Fruit fly (Drosophila melanogaster) whole organism, embryonic: ENCODE data around the gene kay.

Source experiments
- Asciz ChIP-seq: fragments of 200-800 bp; sonication (Bioruptor generic); optimal IDR thresholded peaks from 2 replicates; lab custom pipeline; 2017; ENCODE audit warnings: missing biosample characterization, mild to moderate bottlenecking, missing genetic modification characterization, missing genetic modification reagents
- Atf-2 ChIP-seq: fragments of 200-800 bp; sonication (Bioruptor generic); optimal IDR thresholded peaks from 2 replicates; lab custom pipeline; 2016; ENCODE audit warnings: missing biosample characterization, missing genetic modification characterization
- Blimp-1 ChIP-seq: fragments of 200-800 bp; sonication (Bioruptor generic); optimal IDR thresholded peaks from 3 replicates; lab custom pipeline; 2018; ENCODE audit warnings: missing biosample characterization, missing genetic modification characterization, mild to moderate bottlenecking, moderate library complexity, missing genetic modification reagents
- Bteb2 ChIP-seq: fragments of 200-800 bp; sonication (Bioruptor generic); optimal IDR thresholded peaks from 2 replicates; lab custom pipeline; 2016; ENCODE audit warnings: missing biosample characterization, missing genetic modification characterization
- CG10274 ChIP-seq: fragments of 200-800 bp; sonication (Bioruptor generic); optimal IDR thresholded peaks from 3 replicates; lab custom pipeline; 2017; ENCODE audit warnings: missing biosample characterization, mild to moderate bottlenecking, missing genetic modification characterization
- CG11695 ChIP-seq: fragments of 200-800 bp; sonication (Bioruptor generic); IDR thresholded peaks from 3 replicates; pipeline ENCODE4 v1.3.6; 2022; ENCODE audit warnings: missing biosample characterization, missing genetic modification characterization
- CG12071 ChIP-seq: fragments of 200-800 bp; sonication (Bioruptor generic); optimal IDR thresholded peaks from 3 replicates; lab custom pipeline; 2018; ENCODE audit warnings: missing biosample characterization, mild to moderate bottlenecking, missing genetic modification characterization
- CG12299 ChIP-seq: fragments of 200-800 bp; sonication (Bioruptor generic); optimal IDR thresholded peaks from 2 replicates; lab custom pipeline; 2018; ENCODE audit warnings: missing biosample characterization, mild to moderate bottlenecking, missing genetic modification characterization
- CG17359 ChIP-seq: fragments of 200-800 bp; sonication (Bioruptor generic); optimal IDR thresholded peaks from 3 replicates; lab custom pipeline; 2018; ENCODE audit warnings: missing biosample characterization, mild to moderate bottlenecking, missing genetic modification characterization, moderate library complexity
- CG18619 ChIP-seq: fragments of 200-800 bp; sonication (Bioruptor generic); optimal IDR thresholded peaks from 3 replicates; lab custom pipeline; 2017; ENCODE audit warnings: missing biosample characterization, mild to moderate bottlenecking, missing genetic modification characterization
- CG2199 ChIP-seq: fragments of 200-800 bp; sonication (Bioruptor generic); IDR thresholded peaks from 3 replicates; pipeline ENCODE4 v1.3.6; 2022; ENCODE audit warnings: missing biosample characterization, missing genetic modification characterization
- CG3163 ChIP-seq: fragments of 200-800 bp; sonication (Bioruptor generic); optimal IDR thresholded peaks from 3 replicates; lab custom pipeline; 2016; ENCODE audit warnings: missing biosample characterization, missing genetic modification characterization
- CG32767 ChIP-seq: fragments of 200-800 bp; sonication (Bioruptor generic); IDR thresholded peaks from 2 replicates; pipeline ENCODE4 v1.3.6; 2022; ENCODE audit warnings: missing biosample characterization, missing genetic modification characterization
- CG34224 ChIP-seq: fragments of 200-800 bp; sonication (Bioruptor generic); IDR thresholded peaks from 3 replicates; pipeline ENCODE4 v1.3.6; 2022; ENCODE audit warnings: missing biosample characterization, missing genetic modification characterization; ENCODE audit not compliant: partially characterized antibody
- CG5180 ChIP-seq: fragments of 200-800 bp; sonication (Bioruptor generic); optimal IDR thresholded peaks from 3 replicates; lab custom pipeline; 2017; ENCODE audit warnings: missing biosample characterization, missing genetic modification characterization, mild to moderate bottlenecking, moderate library complexity, missing genetic modification reagents
- CTCF ChIP-seq: fragments of 200-800 bp; sonication (Bioruptor generic); optimal IDR thresholded peaks from 2 replicates; lab custom pipeline; 2017; ENCODE audit warnings: missing biosample characterization, mild to moderate bottlenecking, missing genetic modification characterization, moderate library complexity
- D ChIP-seq, 2 experiments: fragments of 200-800 bp in 1 of 2; fragments of >200 bp in 1 of 2; sonication (Bioruptor generic) in 1 of 2; optimal IDR thresholded peaks; 2 replicates in 1 of 2; 3 replicates in 1 of 2; lab custom pipeline; 2017; ENCODE audit warnings: mild to moderate bottlenecking in 1 of 2, missing biosample characterization in 1 of 2, missing genetic modification characterization in 1 of 2, missing genetic modification reagents in 1 of 2
- Deaf1 ChIP-seq: fragments of 200-800 bp; optimal IDR thresholded peaks from 3 replicates; lab custom pipeline; 2019; ENCODE audit warnings: missing biosample characterization, mild to moderate bottlenecking, missing genetic modification characterization, moderate library complexity
- ERR ChIP-seq: fragments of 200-800 bp; sonication (Bioruptor generic); optimal IDR thresholded peaks from 2 replicates; lab custom pipeline; 2016; ENCODE audit warnings: missing biosample characterization, missing genetic modification characterization
- HLHmδ ChIP-seq: fragments of 200-800 bp; sonication (Bioruptor generic); optimal IDR thresholded peaks from 2 replicates; lab custom pipeline; 2018; ENCODE audit warnings: missing biosample characterization, mild to moderate bottlenecking, missing genetic modification characterization, moderate library complexity
- NFAT ChIP-seq: fragments of 200-800 bp; sonication (Bioruptor generic); IDR thresholded peaks from 2 replicates; pipeline ENCODE4 v1.3.6; 2022; ENCODE audit warnings: missing biosample characterization, missing genetic modification characterization
- Poxn ChIP-seq: fragments of 200-800 bp; sonication (Bioruptor generic); IDR thresholded peaks from 2 replicates; pipeline ENCODE4 v1.3.6; 2022; ENCODE audit warnings: missing biosample characterization, missing genetic modification characterization
- Rx ChIP-seq: fragments of 200-800 bp; sonication (Bioruptor generic); IDR thresholded peaks from 2 replicates; pipeline ENCODE4 v1.3.6; 2022; ENCODE audit warnings: missing biosample characterization, missing genetic modification characterization
- Sox100B ChIP-seq: fragments of 200-800 bp; sonication (Bioruptor generic); optimal IDR thresholded peaks from 3 replicates; lab custom pipeline; 2018; ENCODE audit warnings: missing biosample characterization, mild to moderate bottlenecking, missing genetic modification characterization
- Stat92E ChIP-seq, 3 experiments: fragments of >200 bp in 2 of 3; fragments of 200-800 bp in 1 of 3; sonication (Bioruptor generic) in 1 of 3; optimal IDR thresholded peaks; 2 replicates each; lab custom pipeline; 2017 to 2019; ENCODE audit warnings: missing biosample characterization in 3 of 3, missing genetic modification characterization in 3 of 3, mild to moderate bottlenecking in 1 of 3, moderate library complexity in 1 of 3
- Trl ChIP-seq, 3 experiments: fragments of >200 bp in 2 of 3; fragments of 200-800 bp in 1 of 3; sonication (Bioruptor generic) in 1 of 3; optimal IDR thresholded peaks; 2 replicates in 1 of 3; 3 replicates in 2 of 3; lab custom pipeline; 2016 to 2017; ENCODE audit warnings: missing biosample characterization in 1 of 3, missing genetic modification characterization in 1 of 3
- YL-1 ChIP-seq: fragments of 200-800 bp; sonication (Bioruptor generic); optimal IDR thresholded peaks from 3 replicates; lab custom pipeline; 2017; ENCODE audit warnings: missing biosample characterization, mild to moderate bottlenecking, missing genetic modification characterization
- ab ChIP-seq: fragments of 200-800 bp; sonication (Bioruptor generic); optimal IDR thresholded peaks from 2 replicates; lab custom pipeline; 2016; ENCODE audit warnings: missing biosample characterization, missing genetic modification characterization
- ato ChIP-seq: fragments of 200-800 bp; sonication (Bioruptor generic); IDR thresholded peaks from 2 replicates; pipeline ENCODE4 v1.3.6; 2022; ENCODE audit warnings: missing biosample characterization, missing genetic modification characterization; ENCODE audit not compliant: partially characterized antibody
- chinmo ChIP-seq: fragments of 200-800 bp; sonication (Bioruptor generic); IDR thresholded peaks from 4 replicates; pipeline ENCODE4 v1.3.6; 2022; ENCODE audit warnings: missing biosample characterization, missing genetic modification characterization; ENCODE audit not compliant: partially characterized antibody
- chm ChIP-seq: fragments of 200-800 bp; sonication (Bioruptor generic); IDR thresholded peaks from 2 replicates; pipeline ENCODE4 v1.3.6; 2022; ENCODE audit warnings: missing biosample characterization, missing genetic modification characterization
- hkb ChIP-seq, 2 experiments: fragments of 200-800 bp in 1 of 2; fragments of >200 bp in 1 of 2; sonication (Bioruptor generic) in 1 of 2; IDR thresholded peaks in 1 of 2; optimal IDR thresholded peaks in 1 of 2; 2 replicates each; pipeline versions ENCODE4 v1.3.6 to Lab custom; 2017 to 2022; ENCODE audit warnings: missing biosample characterization in 1 of 2, missing genetic modification characterization in 1 of 2
- kah ChIP-seq: fragments of 200-800 bp; sonication (Bioruptor generic); optimal IDR thresholded peaks from 2 replicates; lab custom pipeline; 2018; ENCODE audit warnings: missing biosample characterization, mild to moderate bottlenecking, missing genetic modification characterization
- kni ChIP-seq: fragments of 200-800 bp; sonication (Bioruptor generic); optimal IDR thresholded peaks from 3 replicates; lab custom pipeline; 2017; ENCODE audit warnings: mild to moderate bottlenecking, missing biosample characterization, missing genetic modification reagents, missing genetic modification characterization
- nom ChIP-seq: fragments of 200-800 bp; sonication (Bioruptor generic); optimal IDR thresholded peaks from 2 replicates; lab custom pipeline; 2017; ENCODE audit warnings: missing biosample characterization, missing genetic modification characterization, mild to moderate bottlenecking, moderate library complexity, missing genetic modification reagents
- oc ChIP-seq: fragments of 200-800 bp; sonication (Bioruptor generic); optimal IDR thresholded peaks from 2 replicates; lab custom pipeline; 2018; ENCODE audit warnings: missing biosample characterization, mild to moderate bottlenecking, missing genetic modification characterization, moderate library complexity
- pros ChIP-seq: fragments of 200-800 bp; sonication (Bioruptor generic); optimal IDR thresholded peaks from 3 replicates; lab custom pipeline; 2019; ENCODE audit warnings: missing biosample characterization, mild to moderate bottlenecking, missing genetic modification characterization, moderate library complexity
- sc ChIP-seq, 3 experiments: fragments of >200 bp in 2 of 3; fragments of 200-800 bp in 1 of 3; sonication (Bioruptor generic) in 1 of 3; optimal IDR thresholded peaks; 2 replicates in 2 of 3; 3 replicates in 1 of 3; lab custom pipeline; 2017; ENCODE audit warnings: mild to moderate bottlenecking in 1 of 3, missing biosample characterization in 1 of 3, missing genetic modification characterization in 1 of 3, missing genetic modification reagents in 1 of 3
- sens ChIP-seq: fragments of 200-800 bp; sonication (Bioruptor generic); peaks from one replicate; lab custom pipeline; 2016; ENCODE audit warnings: missing biosample characterization, missing genetic modification characterization
- sens-2 ChIP-seq: fragments of 200-800 bp; sonication (Bioruptor generic); IDR thresholded peaks from 2 replicates; pipeline ENCODE4 v1.3.6; 2022; ENCODE audit warnings: missing biosample characterization, missing genetic modification characterization
- seq ChIP-seq: fragments of 200-800 bp; sonication (Bioruptor generic); IDR thresholded peaks from 2 replicates; pipeline ENCODE4 v1.3.6; 2022; ENCODE audit warnings: missing biosample characterization, missing genetic modification characterization
- sr ChIP-seq: fragments of 200-800 bp; sonication (Bioruptor generic); IDR thresholded peaks from 3 replicates; pipeline ENCODE4 v1.3.6; 2022; ENCODE audit warnings: missing biosample characterization, missing genetic modification characterization
- tll ChIP-seq, 2 experiments: fragments of 200-800 bp in 1 of 2; fragments of >200 bp in 1 of 2; sonication (Bioruptor generic) in 1 of 2; optimal IDR thresholded peaks; 2 replicates each; lab custom pipeline; 2017 to 2019; ENCODE audit warnings: missing biosample characterization in 2 of 2, missing genetic modification characterization in 2 of 2, mild to moderate bottlenecking in 1 of 2, moderate library complexity in 1 of 2
- zen ChIP-seq: fragments of 200-800 bp; sonication (Bioruptor generic); optimal IDR thresholded peaks from 3 replicates; lab custom pipeline; 2018; ENCODE audit warnings: missing biosample characterization, mild to moderate bottlenecking, missing genetic modification characterization, moderate library complexity
- zfh1 ChIP-seq: fragments of 200-800 bp; sonication (Bioruptor generic); IDR thresholded peaks from 3 replicates; pipeline ENCODE4 v1.3.6; 2022; ENCODE audit warnings: missing biosample characterization, missing genetic modification characterization

kay gene

dm6 chr3R:29818434-29819268 lies 52.9 kb downstream of the kay start, which contains the start of gene neo (continued):
- TF ChIP-seq zen (tag; lab: Kevin White, UChicago) (no peak), CG10274 (GFP tag; lab: Kevin White, UChicago) (no peak), CG34224 (GFP tag; lab: Robert Waterston, UW) (no peak), ab (GFP tag; lab: Kevin White, UChicago) (no peak), CTCF (GFP tag; lab: Kevin White, UChicago) (no peak), Deaf1 (tag; lab: Kevin White, UChicago) (no peak), NFAT (GFP tag; lab: Robert Waterston, UW) (no peak), CG5180 (GFP tag; lab: Kevin White, UChicago) (peak; percentile 96), Sox100B (GFP tag; lab: Kevin White, UChicago) (no peak), HLHmδ (peak; percentile 12), ato (0 out of 2 replicates have a peak, but pooled peaks have one; percentile 11), CG12071 (GFP tag; lab: Kevin White, UChicago) (no peak), oc (peak; percentile 89), sc (optimal IDR thresholded peaks at IDR 0.05; lab: Kevin White, UChicago) (no peak), sc (GFP tag; optimal IDR thresholded peaks at IDR 0.05; lab: Kevin White, UChicago) (no peak), Rx (GFP tag; lab: Robert Waterston, UW) (no peak), Poxn (GFP tag; lab: Robert Waterston, UW) (no peak), ERR (GFP tag; lab: Kevin White, UChicago) (no peak), kni (GFP tag; lab: Kevin White, UChicago) (peak; percentile 33), sens (peak; percentile 44), Bteb2 (GFP tag; lab: Kevin White, UChicago) (no peak), kah (GFP tag; lab: Kevin White, UChicago) (no peak), CG11695 (GFP tag; lab: Robert Waterston, UW) (no peak), CG2199 (GFP tag; lab: Robert Waterston, UW) (no peak), seq (GFP tag; lab: Robert Waterston, UW) (no peak), CG18619 (GFP tag; lab: Kevin White, UChicago) (no peak), hkb (optimal IDR thresholded peaks at IDR 0.05; lab: Kevin White, UChicago) (no peak), hkb (GFP tag; IDR thresholded peaks at IDR 0.05; lab: Robert Waterston, UW) (no peak), zfh1 (no peak), chm (GFP tag; lab: Robert Waterston, UW) (no peak), Stat92E (GFP tag; optimal IDR thresholded peaks at IDR 0.05; lab: Kevin White, UChicago) (peak in 1 of 3 experiments; percentile 10), CG17359 (no peak), Asciz (GFP tag; lab: Kevin White, UChicago) (no peak), YL-1 (GFP tag; lab: Kevin White, UChicago) (no peak), D (optimal IDR thresholded peaks at IDR 0.05; lab: Kevin White, UChicago) (peak; percentile 22), D (GFP tag; optimal IDR thresholded peaks at IDR 0.05; lab: Kevin White, UChicago) (no peak), Atf-2 (GFP tag; lab: Kevin White, UChicago) (no peak), CG32767 (GFP tag; lab: Robert Waterston, UW) (no peak), tll (GFP tag; optimal IDR thresholded peaks at IDR 0.05; lab: Kevin White, UChicago) (no peak)

dm6 chr3R:29829228-29829786 lies 63.5 kb downstream of the kay start:
- TF ChIP-seq nom (GFP tag; lab: Kevin White, UChicago) (peak; percentile 12), sens-2 (GFP tag; lab: Robert Waterston, UW) (no peak), CG5180 (GFP tag; lab: Kevin White, UChicago) (peak; percentile 97), Blimp-1 (GFP tag; lab: Kevin White, UChicago) (peak; percentile 20), pros (peak; percentile 79), Trl (optimal IDR thresholded peaks at IDR 0.05; lab: Kevin White, UChicago) (peak; percentile 23 to 47), Trl (GFP tag; optimal IDR thresholded peaks at IDR 0.05; lab: Kevin White, UChicago) (no peak), chinmo (GFP tag; lab: Robert Waterston, UW) (0 out of 4 replicates have a peak, but pooled peaks have one; percentile 28), CG3163 (GFP tag; lab: Kevin White, UChicago) (peak; percentile 72), sens (no peak), sr (no peak), CG12299 (tag; lab: Kevin White, UChicago) (no peak)
